Worm (Caenorhabditis elegans): ENCODE measurements around the gene F26G1.3.

The F26G1.3 gene

ce11 chrII:4805799-4806198 is 47.2 kb downstream of the F26G1.3 start:
- TF ChIP-seq egl-5 (tag; optimal IDR thresholded peaks at IDR 0.05), result peak; percentile 16
- TF ChIP-seq pqm-1 (tag; optimal IDR thresholded peaks at IDR 0.05), result no peak
- TF ChIP-seq pha-4 (tag; optimal IDR thresholded peaks at IDR 0.05), result no peak
- TF ChIP-seq nhr-11 (tag; optimal IDR thresholded peaks at IDR 0.05), result no peak
- no peak for TF ChIP-seq nhr-25 (tag; optimal IDR thresholded peaks at IDR 0.05)
- no peak for TF ChIP-seq egl-27 (tag; optimal IDR thresholded peaks at IDR 0.05)

- no peak for TF ChIP-seq nhr-237 (tag; optimal IDR thresholded peaks at IDR 0.05)
- TF ChIP-seq jun-1 (tag; optimal IDR thresholded peaks at IDR 0.05), result no peak
- TF ChIP-seq elt-1 (tag; optimal IDR thresholded peaks at IDR 0.05), result peak; percentile 34
- TF ChIP-seq lin-39 (tag; optimal IDR thresholded peaks at IDR 0.05), result peak; percentile 36
- TF ChIP-seq unc-62 (GFP tag; optimal IDR thresholded peaks at IDR 0.05), result peak; percentile 41
- TF ChIP-seq nhr-76 (tag; optimal IDR thresholded peaks at IDR 0.05), result no peak
Observed at ce11 chrII:4806261-4806660, 47.7 kb downstream of the F26G1.3 start.

ce11 chrII:4806726-4807125 is 48.2 kb downstream of the F26G1.3 start:
- TF ChIP-seq R02D3.7 (tag; optimal IDR thresholded peaks at IDR 0.05), result no peak
- TF ChIP-seq aly-2 (tag; optimal IDR thresholded peaks at IDR 0.05), result no peak
- no peak for TF ChIP-seq unc-62 (GFP tag; optimal IDR thresholded peaks at IDR 0.05)
